Worm (Caenorhabditis elegans) whole organism, L4 larva: ENCODE measurements around the gene ZK285.2.

Source experiments
- F37D6.2 ChIP-seq: sonication (generic microtip); optimal IDR thresholded peaks from 2 replicates; lab custom pipeline; 2016; ENCODE audit warnings: mild to moderate bottlenecking, missing genetic modification characterization, missing compliant biosample characterization
- R02D3.7 ChIP-seq: fragments of 150-350 bp; sonication (generic microtip); optimal IDR thresholded peaks from 3 replicates; lab custom pipeline; 2014; ENCODE audit warnings: missing biosample characterization, missing genetic modification characterization
- T20F7.1 ChIP-seq: fragments of 200-800 bp; sonication (Bioruptor generic); optimal IDR thresholded peaks from 2 replicates; lab custom pipeline; 2018; ENCODE audit warnings: mild to moderate bottlenecking, missing genetic modification characterization, missing compliant biosample characterization
- T26A8.4 ChIP-seq: fragments of 200-800 bp; sonication (Bioruptor generic); IDR thresholded peaks from 2 replicates; pipeline ENCODE4 v1.3.6; 2022; ENCODE audit warnings: missing genetic modification characterization, missing compliant biosample characterization
- Y5F2A.4 ChIP-seq: fragments of 200-800 bp; sonication (Bioruptor generic); optimal IDR thresholded peaks from 2 replicates; lab custom pipeline; 2018; ENCODE audit warnings: mild to moderate bottlenecking, missing genetic modification characterization, missing compliant biosample characterization
- Y75B8A.6 ChIP-seq: fragments of 200-800 bp; sonication (Bioruptor generic); IDR thresholded peaks from 2 replicates; pipeline ENCODE4 v1.3.6; 2022; ENCODE audit warnings: missing genetic modification reagents, missing genetic modification characterization, missing compliant biosample characterization
- aha-1 ChIP-seq: fragments of 150-350 bp; peaks from one replicate; lab custom pipeline; 2014; ENCODE audit warnings: missing biosample characterization, missing genetic modification characterization
- ama-1 ChIP-seq: fragments of 150-350 bp; optimal IDR thresholded peaks from 2 replicates; lab custom pipeline; 2014; ENCODE audit warnings: inconsistent platforms, mixed read lengths
- attf-4 ChIP-seq: sonication (generic microtip); optimal IDR thresholded peaks from 3 replicates; lab custom pipeline; 2017; ENCODE audit warnings: missing biosample characterization, missing genetic modification characterization
- ceh-32 ChIP-seq: sonication (generic microtip); optimal IDR thresholded peaks from 2 replicates; lab custom pipeline; 2016; ENCODE audit warnings: mild to moderate bottlenecking, missing genetic modification characterization, missing compliant biosample characterization; ENCODE audit not compliant: poor library complexity
- cey-2 ChIP-seq: sonication (generic microtip); optimal IDR thresholded peaks from 3 replicates; lab custom pipeline; 2017; ENCODE audit warnings: missing genetic modification characterization, mild to moderate bottlenecking, missing compliant biosample characterization, antibody characterized with exemption, borderline replicate concordance; ENCODE audit not compliant: insufficient read depth
- daf-19 ChIP-seq: fragments of 200-800 bp; sonication (Bioruptor generic); conservative IDR thresholded peaks from 2 replicates; pipeline ENCODE4 v1.3.6; 2022; ENCODE audit warnings: missing genetic modification characterization, missing compliant biosample characterization
- dmd-6 ChIP-seq: fragments of 200-800 bp; sonication (Bioruptor generic); IDR thresholded peaks from 2 replicates; pipeline ENCODE4 v1.3.6; 2022; ENCODE audit warnings: missing genetic modification reagents, missing genetic modification characterization, missing compliant biosample characterization
- dmd-8 ChIP-seq: fragments of 200-800 bp; sonication (Bioruptor generic); IDR thresholded peaks from 2 replicates; pipeline ENCODE4 v1.3.6; 2022; ENCODE audit warnings: missing genetic modification characterization, missing compliant biosample characterization
- dmd-9 ChIP-seq: fragments of 200-800 bp; sonication (Bioruptor generic); IDR thresholded peaks from 2 replicates; pipeline ENCODE4 v1.3.6; 2022; ENCODE audit warnings: missing genetic modification reagents, missing genetic modification characterization, missing compliant biosample characterization
- dpl-1 ChIP-seq: fragments of 150-350 bp; optimal IDR thresholded peaks from 2 replicates; lab custom pipeline; 2014; ENCODE audit warnings: missing biosample characterization, missing genetic modification reagents, missing genetic modification characterization
- fos-1 ChIP-seq: fragments of 150-350 bp; optimal IDR thresholded peaks from 2 replicates; lab custom pipeline; 2014; ENCODE audit warnings: missing biosample characterization, missing genetic modification characterization
- hmg-1.1 ChIP-seq: fragments of 200-800 bp; sonication (Bioruptor generic); IDR thresholded peaks from 2 replicates; pipeline ENCODE4 v1.3.6; 2022; ENCODE audit warnings: missing genetic modification reagents, missing genetic modification characterization, missing compliant biosample characterization
- lim-7 ChIP-seq: fragments of 200-800 bp; sonication (Bioruptor generic); IDR thresholded peaks from 2 replicates; pipeline ENCODE4 v1.3.6; 2022; ENCODE audit warnings: missing genetic modification characterization, missing compliant biosample characterization
- lin-13 ChIP-seq: fragments of 150-350 bp; optimal IDR thresholded peaks from 2 replicates; lab custom pipeline; 2014; ENCODE audit warnings: missing biosample characterization, missing genetic modification reagents, missing genetic modification characterization
- lin-15B ChIP-seq: fragments of 150-350 bp; sonication (generic microtip); optimal IDR thresholded peaks from 3 replicates; lab custom pipeline; 2014; ENCODE audit warnings: missing biosample characterization, missing genetic modification characterization
- lin-29 ChIP-seq: fragments of 200-800 bp; sonication (Bioruptor generic); IDR thresholded peaks from 2 replicates; pipeline ENCODE4 v1.3.6; 2022; ENCODE audit warnings: missing genetic modification reagents, missing genetic modification characterization, missing compliant biosample characterization
- nhr-10 ChIP-seq: fragments of 150-350 bp; optimal IDR thresholded peaks from 2 replicates; lab custom pipeline; 2014; ENCODE audit warnings: missing biosample characterization, missing genetic modification characterization
- nhr-111 ChIP-seq: fragments of 200-800 bp; sonication (Bioruptor generic); optimal IDR thresholded peaks from 2 replicates; lab custom pipeline; 2018; ENCODE audit warnings: mild to moderate bottlenecking, missing genetic modification characterization, missing compliant biosample characterization
- nhr-237 ChIP-seq: sonication (generic microtip); optimal IDR thresholded peaks from 2 replicates; lab custom pipeline; 2017; ENCODE audit warnings: missing biosample characterization, missing genetic modification characterization
- nhr-28 ChIP-seq: fragments of 150-350 bp; optimal IDR thresholded peaks from 2 replicates; lab custom pipeline; 2014; ENCODE audit warnings: missing biosample characterization, missing genetic modification characterization
- nhr-42 ChIP-seq: fragments of 200-800 bp; sonication (Bioruptor generic); IDR thresholded peaks from 2 replicates; pipeline ENCODE4 v1.3.6; 2022; ENCODE audit warnings: missing genetic modification characterization, missing compliant biosample characterization
- nhr-6 ChIP-seq: fragments of 150-350 bp; optimal IDR thresholded peaks from 2 replicates; lab custom pipeline; 2014; ENCODE audit warnings: missing biosample characterization, missing genetic modification characterization
- nhr-76 ChIP-seq: fragments of 150-350 bp; optimal IDR thresholded peaks from 2 replicates; lab custom pipeline; 2014; ENCODE audit warnings: missing biosample characterization, missing genetic modification characterization
- rbr-2 ChIP-seq: sonication (generic microtip); optimal IDR thresholded peaks from 2 replicates; lab custom pipeline; 2016; ENCODE audit warnings: missing genotype, missing genetic modification characterization, missing compliant biosample characterization
- set-16 ChIP-seq: fragments of 200-800 bp; sonication (Bioruptor generic); IDR thresholded peaks from 2 replicates; pipeline ENCODE4 v1.3.6; 2022; ENCODE audit warnings: missing genetic modification reagents, missing genetic modification characterization, missing compliant biosample characterization
- snpc-1.2 ChIP-seq: fragments of 200-800 bp; sonication (Bioruptor generic); IDR thresholded peaks from 2 replicates; pipeline ENCODE4 v1.3.6; 2022; ENCODE audit warnings: missing genetic modification reagents, missing genetic modification characterization, missing compliant biosample characterization
- snpc-4 ChIP-seq: fragments of 150-350 bp; optimal IDR thresholded peaks from 2 replicates; lab custom pipeline; 2014; ENCODE audit warnings: missing biosample characterization, missing genetic modification characterization
- spr-1 ChIP-seq: sonication (generic microtip); optimal IDR thresholded peaks from 2 replicates; lab custom pipeline; 2016; ENCODE audit warnings: mild to moderate bottlenecking, missing genetic modification characterization, missing compliant biosample characterization
- unc-130 ChIP-seq: sonication (generic microtip); optimal IDR thresholded peaks from 2 replicates; lab custom pipeline; 2016; ENCODE audit warnings: missing genetic modification reagents, missing genetic modification characterization, missing compliant biosample characterization
- unc-39 ChIP-seq: sonication (generic microtip); optimal IDR thresholded peaks from 2 replicates; lab custom pipeline; 2017; ENCODE audit warnings: missing biosample characterization, missing genetic modification characterization
- unc-62 ChIP-seq, 3 experiments: fragments of 150-350 bp in 1 of 3; sonication (generic microtip); optimal IDR thresholded peaks in 2 of 3; peaks in 1 of 3; 1 replicate in 1 of 3; 2 replicates in 2 of 3; lab custom pipeline; 2014 to 2017; ENCODE audit warnings: missing biosample characterization in 3 of 3, missing genetic modification characterization in 3 of 3, missing genetic modification reagents in 3 of 3, missing genotype in 1 of 3
- zip-2 ChIP-seq: fragments of 150-350 bp; optimal IDR thresholded peaks from 2 replicates; lab custom pipeline; 2014; ENCODE audit warnings: missing biosample characterization, missing genetic modification characterization

Gene ZK285.2

DNA sequence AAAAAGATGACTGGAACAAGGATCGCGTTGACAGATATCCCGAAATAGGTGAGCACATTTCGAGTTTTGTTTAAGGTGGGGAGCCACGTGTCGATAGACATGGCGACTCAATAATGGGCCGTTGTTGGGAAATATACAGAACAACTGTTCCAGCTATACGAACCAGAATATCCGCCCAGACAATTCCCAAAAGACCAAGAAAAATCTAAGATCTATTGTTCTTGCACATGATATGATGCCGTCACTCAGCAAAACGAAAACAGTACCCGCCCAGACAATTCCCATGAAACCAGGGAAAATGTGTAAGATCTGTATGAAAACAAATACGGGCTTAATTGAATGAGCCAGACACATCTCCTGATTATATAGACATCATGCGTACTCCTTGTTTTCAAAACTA, 39.2 kb upstream of the ZK285.2 start, which contains the start of gene str-231:
Gene str-231 (minus strand): TSS at position 101 of the 400 bp plus-strand sequence.
- no peak for TF ChIP-seq attf-4 (tag; lab: Kevin White, UChicago)
- no peak for TF ChIP-seq F37D6.2 (tag; lab: Kevin White, UChicago)
- TF ChIP-seq ama-1 (lab: Kevin White, UChicago) = no peak
- TF ChIP-seq ceh-32 (tag; lab: Kevin White, UChicago) = no peak
- TF ChIP-seq dmd-9 (GFP tag; lab: Robert Waterston, UW) = no peak
- no peak for TF ChIP-seq cey-2 (tag; lab: Kevin White, UChicago)
- no peak for TF ChIP-seq lin-29
- TF ChIP-seq nhr-237 (tag; lab: Kevin White, UChicago) = no peak
- TF ChIP-seq unc-39 (tag; lab: Kevin White, UChicago) = no peak
- TF ChIP-seq dpl-1 (GFP tag; lab: Kevin White, UChicago) = no peak
- TF ChIP-seq snpc-4 = no peak
- TF ChIP-seq zip-2 (tag; lab: Kevin White, UChicago) = no peak
- TF ChIP-seq Y75B8A.6 (GFP tag; lab: Robert Waterston, UW) = no peak
- no peak for TF ChIP-seq dmd-8 (GFP tag; lab: Robert Waterston, UW)
- TF ChIP-seq lin-15B (tag; lab: Kevin White, UChicago) = no peak
- TF ChIP-seq lin-13 (GFP tag; lab: Kevin White, UChicago) = no peak
- no peak for TF ChIP-seq set-16 (GFP tag; lab: Robert Waterston, UW)
- no peak for TF ChIP-seq spr-1
- no peak for TF ChIP-seq nhr-10 (tag; lab: Kevin White, UChicago)

ce11 chrV:16009564-16009963, 37.1 kb upstream of the ZK285.2 start, which contains the start of gene str-233:
TSS of gene str-233 (minus strand) at chrV:16009664.
- no peak for TF ChIP-seq nhr-6 (tag; lab: Kevin White, UChicago)
- TF ChIP-seq T26A8.4 = no peak
- TF ChIP-seq snpc-1.2 (GFP tag; lab: Robert Waterston, UW) = no peak
- TF ChIP-seq, all 104 proteins: peak for 0

DNA sequence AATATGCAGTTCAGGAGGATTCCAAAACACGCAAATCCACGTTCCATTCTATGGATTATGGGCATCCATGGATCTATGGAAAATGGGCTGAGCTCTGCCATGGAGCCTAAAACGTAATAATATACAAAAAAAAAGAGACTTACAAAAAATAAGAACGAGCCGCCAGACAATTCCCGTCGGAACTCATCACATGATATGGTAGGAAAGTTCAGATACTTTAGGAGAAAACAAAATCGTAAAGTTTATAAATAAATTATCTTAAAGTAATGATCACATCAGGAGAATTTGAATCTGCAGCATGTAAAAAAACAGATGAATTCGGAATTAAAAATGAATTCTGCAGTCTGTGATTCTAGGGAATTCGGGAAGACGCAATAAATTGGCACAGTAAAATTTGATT, 31.0 kb upstream of the ZK285.2 start, which contains the start of gene str-232:
Gene str-232 (minus strand): TSS at position 101 of the 400 bp plus-strand sequence.
- no peak for TF ChIP-seq snpc-4
- TF ChIP-seq dmd-6 (GFP tag; lab: Robert Waterston, UW) = no peak
- no peak for TF ChIP-seq nhr-76 (tag; lab: Kevin White, UChicago)
- TF ChIP-seq nhr-28 (tag; lab: Kevin White, UChicago) = no peak
- no peak for TF ChIP-seq hmg-1.1
- no peak for TF ChIP-seq nhr-237 (tag; lab: Kevin White, UChicago)

DNA sequence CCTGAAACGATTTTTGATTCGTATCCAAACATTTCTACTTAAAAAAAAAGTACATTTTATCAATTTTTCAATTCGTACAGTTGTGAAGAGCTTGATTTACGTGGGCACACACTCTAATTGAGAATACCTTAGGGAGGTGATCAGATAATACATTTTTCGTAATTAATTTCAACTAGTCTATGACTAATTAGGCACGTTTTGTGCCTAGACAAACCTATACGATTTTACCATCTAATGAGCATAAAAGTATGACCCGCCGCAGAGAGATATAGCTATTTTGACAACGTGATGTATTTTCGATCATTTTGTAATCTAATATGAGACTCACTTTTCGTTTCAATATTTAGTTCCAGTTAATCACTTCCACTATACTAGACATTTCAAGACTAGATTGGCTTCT, 29.7 kb upstream of the ZK285.2 start:
- peak; percentile 54 for TF ChIP-seq aha-1
- TF ChIP-seq rbr-2 (tag; lab: Kevin White, UChicago) = no peak

DNA sequence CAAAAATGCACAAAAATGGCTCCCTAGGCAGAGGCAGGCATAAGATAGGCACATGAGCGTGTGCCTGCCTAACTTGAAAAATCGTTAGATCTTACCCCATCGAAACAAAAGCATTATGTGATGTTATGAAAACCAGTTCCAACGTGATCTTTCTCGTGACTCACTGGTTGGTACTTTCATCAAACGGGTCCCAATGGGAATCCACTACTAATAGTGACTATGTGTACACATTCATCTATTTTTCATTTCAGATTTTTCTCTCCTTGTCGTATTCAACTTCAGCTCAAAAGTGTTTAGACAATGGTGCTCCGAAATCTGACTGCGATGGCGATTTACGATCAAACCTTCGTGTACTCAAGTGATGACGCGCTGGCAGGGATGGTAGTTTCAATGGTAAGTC, 29.0 kb upstream of the ZK285.2 start, which contains the start of gene srx-43:
Gene srx-43 (plus strand): TSS at position 301 of the 400 bp plus-strand sequence.
- TF ChIP-seq hmg-1.1 (no peak), unc-130 (GFP tag; lab: Kevin White, UChicago) (no peak), unc-62 (GFP tag; optimal IDR thresholded peaks at IDR 0.05 in 1 of 2; lab: Kevin White, UChicago) (peak in 1 of 2 experiments; percentile 74), unc-62 (tag; optimal IDR thresholded peaks at IDR 0.05; lab: Kevin White, UChicago) (no peak), aha-1 (no peak), daf-19 (no peak), lim-7 (GFP tag; lab: Robert Waterston, UW) (no peak), dmd-9 (GFP tag; lab: Robert Waterston, UW) (no peak)

DNA sequence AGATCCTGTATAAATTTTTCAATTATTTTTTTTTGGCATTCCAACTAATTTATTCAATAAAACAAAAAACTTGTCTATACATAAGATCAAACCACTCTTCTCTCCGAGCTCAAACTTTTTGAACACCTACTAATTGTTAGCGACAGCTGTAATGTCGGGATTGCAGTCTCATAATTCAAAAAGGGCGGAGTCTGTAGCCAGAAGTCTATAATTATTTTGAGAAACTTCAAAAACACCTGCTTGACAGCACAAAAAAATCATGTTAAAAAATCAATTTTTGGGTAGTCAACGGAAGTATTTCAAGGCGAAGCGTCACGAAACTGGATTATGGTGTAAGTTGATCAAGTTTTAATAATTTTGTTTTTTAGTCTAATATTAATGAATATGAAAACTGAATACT, 26.6 kb upstream of the ZK285.2 start, which contains the start of gene srx-44:
Gene srx-44 (plus strand): TSS at position 301 of the 400 bp plus-strand sequence.
- TF ChIP-seq nhr-237 (tag; lab: Kevin White, UChicago) (no peak), nhr-111 (GFP tag; lab: Kevin White, UChicago) (no peak), fos-1 (no peak), R02D3.7 (tag; lab: Kevin White, UChicago) (no peak), nhr-42 (GFP tag; lab: Robert Waterston, UW) (no peak), T20F7.1 (GFP tag; lab: Kevin White, UChicago) (no peak), Y5F2A.4 (GFP tag; lab: Kevin White, UChicago) (no peak), aha-1 (peak; percentile 38), lim-7 (GFP tag; lab: Robert Waterston, UW) (no peak)
